Worm (Caenorhabditis elegans) whole organism, L4 larva: Measurements from ENCODE around the gene odr-7.

Experiments used
- F37D6.2 ChIP-seq: sonication (generic microtip); optimal IDR thresholded peaks from 2 replicates; lab custom pipeline; 2016; ENCODE audit warnings: mild to moderate bottlenecking, missing genetic modification characterization, missing compliant biosample characterization
- F49E8.2 ChIP-seq: sonication (generic microtip); optimal IDR thresholded peaks from 2 replicates; lab custom pipeline; 2016; ENCODE audit warnings: missing compliant biosample characterization, mild to moderate bottlenecking, missing genetic modification characterization, borderline replicate concordance
- R02D3.7 ChIP-seq: fragments of 150-350 bp; sonication (generic microtip); optimal IDR thresholded peaks from 3 replicates; lab custom pipeline; 2014; ENCODE audit warnings: missing biosample characterization, missing genetic modification characterization
- Y5F2A.4 ChIP-seq: fragments of 200-800 bp; sonication (Bioruptor generic); optimal IDR thresholded peaks from 2 replicates; lab custom pipeline; 2018; ENCODE audit warnings: mild to moderate bottlenecking, missing genetic modification characterization, missing compliant biosample characterization
- ZK337.2 ChIP-seq: fragments of 200-800 bp; sonication (Bioruptor generic); IDR thresholded peaks from 2 replicates; pipeline ENCODE4 v1.3.6; 2022; ENCODE audit warnings: missing genetic modification reagents, missing genetic modification characterization, missing compliant biosample characterization
- aha-1 ChIP-seq: fragments of 150-350 bp; peaks from one replicate; lab custom pipeline; 2014; ENCODE audit warnings: missing biosample characterization, missing genetic modification characterization
- aly-2 ChIP-seq: sonication (generic microtip); optimal IDR thresholded peaks from 2 replicates; lab custom pipeline; 2018; ENCODE audit warnings: missing biosample characterization, missing genetic modification characterization
- ceh-20 ChIP-seq: fragments of 200-800 bp; sonication (Bioruptor generic); IDR thresholded peaks from 2 replicates; pipeline ENCODE4 v1.3.6; 2022; ENCODE audit warnings: missing genetic modification reagents, missing genetic modification characterization, missing compliant biosample characterization
- ceh-28 ChIP-seq: fragments of 150-350 bp; optimal IDR thresholded peaks from 2 replicates; lab custom pipeline; 2014; ENCODE audit warnings: missing biosample characterization, missing genetic modification reagents, missing genetic modification characterization
- ceh-44 ChIP-seq: fragments of 200-800 bp; sonication (Bioruptor generic); IDR thresholded peaks from 2 replicates; pipeline ENCODE4 v1.3.6; 2022; ENCODE audit warnings: missing genetic modification reagents, missing genetic modification characterization, missing compliant biosample characterization
- ceh-62 ChIP-seq: sonication (generic microtip); optimal IDR thresholded peaks from 2 replicates; lab custom pipeline; 2017; ENCODE audit warnings: missing biosample characterization, missing genetic modification characterization
- cey-2 ChIP-seq: sonication (generic microtip); optimal IDR thresholded peaks from 3 replicates; lab custom pipeline; 2017; ENCODE audit warnings: missing genetic modification characterization, mild to moderate bottlenecking, missing compliant biosample characterization, antibody characterized with exemption, borderline replicate concordance; ENCODE audit not compliant: insufficient read depth
- daf-16 ChIP-seq, 3 experiments: sonication (generic microtip); optimal IDR thresholded peaks; 2 replicates each; lab custom pipeline; 2016 to 2017; ENCODE audit warnings: missing genetic modification characterization in 3 of 3, missing genetic modification reagents in 3 of 3, mild to moderate bottlenecking in 2 of 3, missing compliant biosample characterization in 2 of 3, missing biosample characterization in 1 of 3, moderate library complexity in 1 of 3
- dmd-6 ChIP-seq: fragments of 200-800 bp; sonication (Bioruptor generic); IDR thresholded peaks from 2 replicates; pipeline ENCODE4 v1.3.6; 2022; ENCODE audit warnings: missing genetic modification reagents, missing genetic modification characterization, missing compliant biosample characterization
- dmd-9 ChIP-seq: fragments of 200-800 bp; sonication (Bioruptor generic); IDR thresholded peaks from 2 replicates; pipeline ENCODE4 v1.3.6; 2022; ENCODE audit warnings: missing genetic modification reagents, missing genetic modification characterization, missing compliant biosample characterization
- dpl-1 ChIP-seq: fragments of 150-350 bp; optimal IDR thresholded peaks from 2 replicates; lab custom pipeline; 2014; ENCODE audit warnings: missing biosample characterization, missing genetic modification reagents, missing genetic modification characterization
- dve-1 ChIP-seq: sonication (generic microtip); optimal IDR thresholded peaks from 2 replicates; lab custom pipeline; 2017; ENCODE audit warnings: antibody characterized with exemption, mild to moderate bottlenecking, missing genetic modification characterization, missing compliant biosample characterization; ENCODE audit not compliant: insufficient read depth
- hlh-11 ChIP-seq: fragments of 200-800 bp; sonication (Bioruptor generic); optimal IDR thresholded peaks from 2 replicates; lab custom pipeline; 2018; ENCODE audit warnings: mild to moderate bottlenecking, missing genetic modification characterization, missing compliant biosample characterization
- hlh-30 ChIP-seq: sonication (generic microtip); optimal IDR thresholded peaks from 2 replicates; lab custom pipeline; 2017; ENCODE audit warnings: antibody characterized with exemption, mild to moderate bottlenecking, missing genetic modification characterization, missing compliant biosample characterization; ENCODE audit not compliant: insufficient read depth
- hmg-1.1 ChIP-seq: fragments of 200-800 bp; sonication (Bioruptor generic); IDR thresholded peaks from 2 replicates; pipeline ENCODE4 v1.3.6; 2022; ENCODE audit warnings: missing genetic modification reagents, missing genetic modification characterization, missing compliant biosample characterization
- mdl-1 ChIP-seq, 2 experiments: fragments of 150-350 bp in 1 of 2; sonication (generic microtip) in 1 of 2; optimal IDR thresholded peaks; 2 replicates each; lab custom pipeline; 2014 to 2017; ENCODE audit warnings: missing biosample characterization in 2 of 2, missing genetic modification characterization in 2 of 2
- mep-1 ChIP-seq: fragments of 150-350 bp; sonication (generic microtip); optimal IDR thresholded peaks from 3 replicates; lab custom pipeline; 2014; ENCODE audit warnings: missing biosample characterization, missing genetic modification characterization
- mxl-2 ChIP-seq: fragments of 200-800 bp; sonication (Bioruptor generic); conservative IDR thresholded peaks from 2 replicates; pipeline ENCODE4 v1.3.6; 2022; ENCODE audit warnings: missing genetic modification reagents, missing genetic modification characterization, missing compliant biosample characterization
- mxl-3 ChIP-seq: fragments of 200-800 bp; sonication (Bioruptor generic); optimal IDR thresholded peaks from 2 replicates; lab custom pipeline; 2018; ENCODE audit warnings: mild to moderate bottlenecking, missing genetic modification characterization, missing compliant biosample characterization
- nhr-10 ChIP-seq: fragments of 150-350 bp; optimal IDR thresholded peaks from 2 replicates; lab custom pipeline; 2014; ENCODE audit warnings: missing biosample characterization, missing genetic modification characterization
- nhr-102 ChIP-seq: sonication (generic microtip); optimal IDR thresholded peaks from 2 replicates; lab custom pipeline; 2016; ENCODE audit warnings: mild to moderate bottlenecking, missing genetic modification characterization, moderate library complexity, missing compliant biosample characterization
- nhr-237 ChIP-seq: sonication (generic microtip); optimal IDR thresholded peaks from 2 replicates; lab custom pipeline; 2017; ENCODE audit warnings: missing biosample characterization, missing genetic modification characterization
- nhr-25 ChIP-seq: sonication (generic microtip); optimal IDR thresholded peaks from 2 replicates; lab custom pipeline; 2017; ENCODE audit warnings: missing genetic modification characterization, mild to moderate bottlenecking, missing compliant biosample characterization, antibody characterized with exemption, moderate library complexity, borderline replicate concordance; ENCODE audit not compliant: insufficient read depth
- nhr-28 ChIP-seq: fragments of 150-350 bp; optimal IDR thresholded peaks from 2 replicates; lab custom pipeline; 2014; ENCODE audit warnings: missing biosample characterization, missing genetic modification characterization
- nhr-42 ChIP-seq: fragments of 200-800 bp; sonication (Bioruptor generic); IDR thresholded peaks from 2 replicates; pipeline ENCODE4 v1.3.6; 2022; ENCODE audit warnings: missing genetic modification characterization, missing compliant biosample characterization
- nhr-48 ChIP-seq: sonication (generic microtip); optimal IDR thresholded peaks from 2 replicates; lab custom pipeline; 2016; ENCODE audit warnings: mild to moderate bottlenecking, missing genetic modification characterization, missing compliant biosample characterization
- nhr-76 ChIP-seq: fragments of 150-350 bp; optimal IDR thresholded peaks from 2 replicates; lab custom pipeline; 2014; ENCODE audit warnings: missing biosample characterization, missing genetic modification characterization
- nhr-77 ChIP-seq: fragments of 150-350 bp; optimal IDR thresholded peaks from 2 replicates; lab custom pipeline; 2014; ENCODE audit warnings: missing biosample characterization, missing genetic modification characterization
- snpc-1.2 ChIP-seq: fragments of 200-800 bp; sonication (Bioruptor generic); IDR thresholded peaks from 2 replicates; pipeline ENCODE4 v1.3.6; 2022; ENCODE audit warnings: missing genetic modification reagents, missing genetic modification characterization, missing compliant biosample characterization
- tag-97 ChIP-seq: fragments of 200-800 bp; sonication (Bioruptor generic); IDR thresholded peaks from 2 replicates; pipeline ENCODE4 v1.3.6; 2022; ENCODE audit warnings: missing genetic modification characterization, missing compliant biosample characterization
- tra-1 ChIP-seq: fragments of 200-800 bp; sonication (Bioruptor generic); IDR thresholded peaks from 2 replicates; pipeline ENCODE4 v1.3.6; 2022; ENCODE audit warnings: missing genetic modification reagents, missing genetic modification characterization, missing compliant biosample characterization
- unc-39 ChIP-seq: sonication (generic microtip); optimal IDR thresholded peaks from 2 replicates; lab custom pipeline; 2017; ENCODE audit warnings: missing biosample characterization, missing genetic modification characterization
- vab-7 ChIP-seq: fragments of 200-800 bp; sonication (Bioruptor generic); IDR thresholded peaks from 2 replicates; pipeline ENCODE4 v1.3.6; 2022; ENCODE audit warnings: missing genetic modification reagents, missing genetic modification characterization, missing compliant biosample characterization
- zip-11 ChIP-seq: fragments of 200-800 bp; sonication (Bioruptor generic); IDR thresholded peaks from 2 replicates; pipeline ENCODE4 v1.3.6; 2022; ENCODE audit warnings: missing genetic modification characterization, missing compliant biosample characterization
- zip-2 ChIP-seq: fragments of 150-350 bp; optimal IDR thresholded peaks from 2 replicates; lab custom pipeline; 2014; ENCODE audit warnings: missing biosample characterization, missing genetic modification characterization

Gene odr-7

DNA sequence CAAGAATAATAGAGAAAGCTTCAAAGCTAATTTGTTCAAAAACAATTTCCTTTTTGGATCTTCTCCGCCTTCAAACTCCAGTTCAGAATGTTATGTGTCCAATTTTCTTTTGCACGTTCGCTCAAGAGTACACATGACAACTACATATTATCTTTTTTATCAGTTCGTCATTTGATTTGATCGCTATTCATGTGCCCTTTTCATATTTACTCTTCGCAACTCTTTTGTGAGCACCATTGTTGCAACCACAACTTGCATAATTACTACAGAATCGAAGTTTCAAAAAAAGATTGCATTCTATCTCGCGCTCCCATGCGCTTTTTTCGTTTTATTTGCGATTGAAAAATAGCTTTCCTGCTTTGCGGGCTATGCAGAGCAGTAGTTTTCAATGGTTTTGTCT is 26.2 kb downstream of the odr-7 start (continued):
- peak; percentile 24; the same call in 1 of the 2 replicates for TF ChIP-seq dmd-6 (GFP tag; lab: Robert Waterston, UW)
- TF ChIP-seq aly-2 (tag; lab: Kevin White, UChicago): no peak
- TF ChIP-seq R02D3.7: no peak
- no peak for TF ChIP-seq nhr-237 (tag; lab: Kevin White, UChicago)
- TF ChIP-seq tag-97: no peak
- no peak for TF ChIP-seq ceh-20 (GFP tag; lab: Robert Waterston, UW)
- TF ChIP-seq F37D6.2: no peak
- TF ChIP-seq ceh-62: no peak
- TF ChIP-seq daf-16 (GFP tag; optimal IDR thresholded peaks at IDR 0.05; lab: Kevin White, UChicago): no peak
- peak; percentile 64 for TF ChIP-seq daf-16 (tag; optimal IDR thresholded peaks at IDR 0.05; lab: Kevin White, UChicago)
- TF ChIP-seq vab-7: no peak
- no peak for TF ChIP-seq unc-39
- no peak for TF ChIP-seq ZK337.2 (GFP tag; lab: Robert Waterston, UW)
- no peak for TF ChIP-seq mxl-2 (GFP tag; lab: Robert Waterston, UW)
- TF ChIP-seq Y5F2A.4 (GFP tag; lab: Kevin White, UChicago): no peak
- no peak for TF ChIP-seq hmg-1.1 (GFP tag; lab: Robert Waterston, UW)
- TF ChIP-seq zip-11 (GFP tag; lab: Robert Waterston, UW): no peak
- no peak for TF ChIP-seq ceh-44 (GFP tag; lab: Robert Waterston, UW)
- TF ChIP-seq snpc-1.2 (GFP tag; lab: Robert Waterston, UW): no peak
- no peak for TF ChIP-seq nhr-25 (tag; lab: Kevin White, UChicago)
- TF ChIP-seq ceh-28 (tag; lab: Kevin White, UChicago): no peak
- no peak for TF ChIP-seq dve-1 (tag; lab: Kevin White, UChicago)
- TF ChIP-seq, all 104 proteins: peak for 9

DNA sequence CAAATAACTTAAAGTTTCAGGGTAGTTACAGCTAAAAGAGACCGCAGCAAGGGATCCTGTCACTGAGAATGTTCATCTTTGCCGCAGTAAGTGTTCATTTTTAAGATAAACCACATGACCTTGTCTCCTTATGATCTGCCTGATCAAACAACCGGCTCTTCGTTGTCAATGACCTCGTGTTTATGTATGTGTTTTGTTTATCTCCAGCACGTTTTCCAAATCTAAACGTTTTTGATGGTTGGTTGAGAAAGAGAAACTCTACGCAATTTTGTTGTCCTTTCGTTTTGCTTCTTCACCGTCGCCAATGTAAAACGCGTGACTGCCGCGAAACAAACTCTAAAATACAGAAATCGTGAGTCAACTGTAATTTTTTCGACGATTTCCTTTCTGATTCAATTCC is 27.4 kb downstream of the odr-7 start, which contains the start of gene tsct-1:
tsct-1 (plus strand) TSS at position 12 of the 400 bp plus-strand sequence.
- TF ChIP-seq dve-1 (tag; lab: Kevin White, UChicago): peak; percentile 46
- TF ChIP-seq nhr-42 (GFP tag; lab: Robert Waterston, UW): no peak
- peak; percentile 61 for TF ChIP-seq hlh-30 (tag; lab: Kevin White, UChicago)
- peak; percentile 37 for TF ChIP-seq hlh-11

DNA sequence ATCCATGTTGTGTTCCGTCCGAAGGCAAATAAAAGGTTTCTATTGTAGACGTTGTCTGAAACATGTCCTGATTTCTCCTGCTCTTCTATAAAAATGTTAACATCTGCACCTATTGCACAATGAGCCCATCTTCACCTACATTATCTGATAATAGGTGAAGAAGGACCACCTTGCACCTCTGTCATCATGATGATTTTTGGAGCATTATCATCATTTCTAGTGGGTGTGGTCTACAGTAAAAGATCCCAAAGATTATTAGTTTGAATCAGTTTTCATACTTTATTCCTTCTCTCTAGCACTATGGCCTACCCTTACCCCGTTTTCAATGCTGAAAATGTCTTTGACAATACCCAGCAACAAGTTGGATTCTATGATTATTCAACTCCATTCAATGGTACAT is 31.1 kb downstream of the odr-7 start, which contains the start of gene med-1:
med-1 (plus strand) TSS at position 301 of the 400 bp plus-strand sequence.
- TF ChIP-seq nhr-76 (tag; lab: Kevin White, UChicago) (no peak), zip-11 (GFP tag; lab: Robert Waterston, UW) (no peak)

DNA sequence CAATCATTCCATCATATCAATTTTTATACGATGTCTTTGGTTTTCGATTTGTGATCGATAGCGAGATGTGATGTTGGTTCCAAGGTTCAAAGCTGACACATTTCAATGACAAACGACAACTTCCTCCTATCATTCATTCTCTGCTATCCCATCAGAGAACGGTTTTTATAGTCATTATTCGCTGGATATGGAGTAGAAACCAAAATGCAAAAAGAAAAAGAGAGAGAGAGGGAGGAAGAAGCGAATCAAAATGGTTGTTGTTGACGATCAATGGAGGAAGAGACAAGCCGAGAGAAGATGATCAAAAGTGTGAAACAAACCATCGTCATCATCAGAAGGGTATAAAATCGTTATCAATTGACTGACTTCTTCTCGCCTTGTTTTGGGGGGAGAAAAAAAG is 36.0 kb downstream of the odr-7 start, which contains the start of gene T24D3.2:
T24D3.2 (plus strand) TSS at position 304 of the 400 bp plus-strand sequence.
- peak; percentile 38 for TF ChIP-seq mxl-3
- TF ChIP-seq zip-2 (tag; lab: Kevin White, UChicago): no peak
- TF ChIP-seq tra-1: peak; percentile 74; the same call in 1 of the 2 replicates
- peak; percentile 35 for TF ChIP-seq nhr-77
- TF ChIP-seq dve-1 (tag; lab: Kevin White, UChicago): peak; percentile 10
- TF ChIP-seq nhr-48 (tag; lab: Kevin White, UChicago): peak; percentile 88
- peak; percentile 3 for TF ChIP-seq nhr-102 (tag; lab: Kevin White, UChicago)
- peak; percentile 90 for TF ChIP-seq nhr-28 (tag; lab: Kevin White, UChicago)
- peak; percentile 73 for TF ChIP-seq nhr-76 (tag; lab: Kevin White, UChicago)
- peak; percentile 24 for TF ChIP-seq mep-1 (tag; lab: Kevin White, UChicago)
- peak; percentile 51 for TF ChIP-seq dmd-6 (GFP tag; lab: Robert Waterston, UW)
- peak; percentile 62; the same call in 1 of the 2 replicates for TF ChIP-seq ceh-20 (GFP tag; lab: Robert Waterston, UW)
- TF ChIP-seq aha-1 (tag; lab: Kevin White, UChicago): peak; percentile 69
- TF ChIP-seq mdl-1 (tag; optimal IDR thresholded peaks at IDR 0.05; lab: Kevin White, UChicago): peak; percentile 34 to 64
- TF ChIP-seq dmd-9 (GFP tag; lab: Robert Waterston, UW): no peak
- TF ChIP-seq F49E8.2 (tag; lab: Kevin White, UChicago): no peak
- TF ChIP-seq nhr-10: peak; percentile 92
- TF ChIP-seq hlh-11: peak; percentile 75
- no peak for TF ChIP-seq dpl-1 (GFP tag; lab: Kevin White, UChicago)
- no peak for TF ChIP-seq Y5F2A.4 (GFP tag; lab: Kevin White, UChicago)
- TF ChIP-seq cey-2: peak; percentile 74
